Fruit fly (Drosophila melanogaster) whole organism, prepupa: Measurements from ENCODE around the gene Ravus.
A peak's percentile ranks its signal among the peaks of the same experiment; 100 is the strongest.

ENCODE experiments used
- CG11762 ChIP-seq: fragments of 200-800 bp; sonication (Bioruptor generic); optimal IDR thresholded peaks from 3 replicates; lab custom pipeline; 2016; ENCODE audit warnings: missing biosample characterization, missing genetic modification characterization; ENCODE audit not compliant: insufficient read depth
- CG15336 ChIP-seq: fragments of 200-800 bp; sonication (Bioruptor generic); IDR thresholded peaks from 2 replicates; pipeline ENCODE4 v1.3.6; 2022; ENCODE audit warnings: missing biosample characterization, missing genetic modification characterization
- CG16779 ChIP-seq: fragments of 200-800 bp; sonication (Bioruptor generic); optimal IDR thresholded peaks from 3 replicates; lab custom pipeline; 2017; ENCODE audit warnings: missing biosample characterization, mild to moderate bottlenecking, missing genetic modification characterization
- CG3032 ChIP-seq: fragments of 200-800 bp; optimal IDR thresholded peaks from 2 replicates; lab custom pipeline; 2019; ENCODE audit warnings: missing biosample characterization, mild to moderate bottlenecking, missing genetic modification characterization, moderate library complexity
- CG32006 ChIP-seq: fragments of 200-800 bp; sonication (Bioruptor generic); optimal IDR thresholded peaks from 3 replicates; lab custom pipeline; 2017; ENCODE audit warnings: missing biosample characterization, mild to moderate bottlenecking, missing genetic modification characterization
- CG3919 ChIP-seq: fragments of 200-800 bp; sonication (Bioruptor generic); optimal IDR thresholded peaks from 3 replicates; lab custom pipeline; 2016; ENCODE audit warnings: missing biosample characterization, missing genetic modification characterization
- CG6163 ChIP-seq: fragments of 200-800 bp; sonication (Bioruptor generic); IDR thresholded peaks from 3 replicates; pipeline ENCODE4 v1.3.6; 2022; ENCODE audit warnings: missing biosample characterization, missing genetic modification characterization
- CG6276 ChIP-seq: fragments of 200-800 bp; sonication (Bioruptor generic); optimal IDR thresholded peaks from 2 replicates; lab custom pipeline; 2017; ENCODE audit warnings: missing biosample characterization, mild to moderate bottlenecking, missing genetic modification characterization
- CG6808 ChIP-seq: fragments of 200-800 bp; sonication (Bioruptor generic); optimal IDR thresholded peaks from 3 replicates; lab custom pipeline; 2017; ENCODE audit warnings: missing biosample characterization, missing genetic modification characterization, mild to moderate bottlenecking, moderate library complexity, missing genetic modification reagents
- CG6854 ChIP-seq: fragments of 200-800 bp; sonication (Bioruptor generic); optimal IDR thresholded peaks from 2 replicates; lab custom pipeline; 2017; ENCODE audit warnings: missing biosample characterization, mild to moderate bottlenecking, missing genetic modification characterization
- CG8119 ChIP-seq: fragments of 200-800 bp; sonication (Bioruptor generic); IDR thresholded peaks from 3 replicates; pipeline ENCODE4 v1.3.6; 2022; ENCODE audit warnings: missing biosample characterization, missing genetic modification characterization
- CG8319 ChIP-seq: fragments of 200-800 bp; sonication (Bioruptor generic); optimal IDR thresholded peaks from 3 replicates; lab custom pipeline; 2016; ENCODE audit warnings: missing biosample characterization, missing genetic modification characterization
- CG8632 ChIP-seq: fragments of 200-800 bp; sonication (Bioruptor generic); optimal IDR thresholded peaks from 3 replicates; lab custom pipeline; 2016; ENCODE audit warnings: missing biosample characterization, missing genetic modification characterization
- Eip78C ChIP-seq: fragments of 200-800 bp; sonication (Bioruptor generic); peaks from one replicate; lab custom pipeline; 2016; ENCODE audit warnings: missing biosample characterization, missing genetic modification characterization
- Eip93F ChIP-seq: fragments of 200-800 bp; sonication (Bioruptor generic); optimal IDR thresholded peaks from 2 replicates; lab custom pipeline; 2016; ENCODE audit warnings: missing biosample characterization, mild to moderate bottlenecking, missing genetic modification characterization
- Ets21C ChIP-seq: fragments of 200-800 bp; sonication (Bioruptor generic); optimal IDR thresholded peaks from 3 replicates; lab custom pipeline; 2016; ENCODE audit warnings: missing biosample characterization, missing genetic modification characterization
- Gug ChIP-seq: fragments of 200-800 bp; sonication (Bioruptor generic); IDR thresholded peaks from 2 replicates; pipeline ENCODE4 v1.3.6; 2022; ENCODE audit warnings: missing biosample characterization, missing genetic modification characterization
- Hr38 ChIP-seq: sonication (Bioruptor generic); optimal IDR thresholded peaks from 2 replicates; lab custom pipeline; 2016; ENCODE audit warnings: missing biosample characterization, missing genetic modification characterization
- Sox102F ChIP-seq: fragments of 200-800 bp; sonication (Bioruptor generic); optimal IDR thresholded peaks from 2 replicates; lab custom pipeline; 2016; ENCODE audit warnings: missing biosample characterization, mild to moderate bottlenecking, missing genetic modification characterization
- acj6 ChIP-seq: fragments of 200-800 bp; sonication (Bioruptor generic); optimal IDR thresholded peaks from 3 replicates; lab custom pipeline; 2016; ENCODE audit warnings: missing biosample characterization, missing genetic modification characterization
- cyc ChIP-seq: fragments of 200-800 bp; sonication (Bioruptor generic); optimal IDR thresholded peaks from 3 replicates; lab custom pipeline; 2016; ENCODE audit warnings: missing biosample characterization, missing genetic modification characterization
- dac ChIP-seq: fragments of 200-800 bp; sonication (Bioruptor generic); optimal IDR thresholded peaks from 2 replicates; lab custom pipeline; 2017; ENCODE audit warnings: missing biosample characterization, mild to moderate bottlenecking, missing genetic modification characterization
- dsx ChIP-seq: fragments of 200-800 bp; optimal IDR thresholded peaks from 3 replicates; lab custom pipeline; 2019; ENCODE audit warnings: missing biosample characterization, mild to moderate bottlenecking, missing genetic modification characterization, moderate library complexity; ENCODE audit not compliant: poor library complexity, severe bottlenecking
- fd85E ChIP-seq: fragments of 200-800 bp; sonication (Bioruptor generic); optimal IDR thresholded peaks from 3 replicates; lab custom pipeline; 2016; ENCODE audit warnings: missing biosample characterization, missing genetic modification characterization
- fkh ChIP-seq: fragments of 200-800 bp; sonication (Bioruptor generic); optimal IDR thresholded peaks from 3 replicates; lab custom pipeline; 2017; ENCODE audit warnings: missing biosample characterization, mild to moderate bottlenecking, missing genetic modification characterization, moderate library complexity
- pdm3 ChIP-seq: fragments of 200-800 bp; sonication (Bioruptor generic); optimal IDR thresholded peaks from 3 replicates; lab custom pipeline; 2016; ENCODE audit warnings: missing biosample characterization, missing genetic modification characterization
- ss ChIP-seq, 2 experiments: fragments of 200-800 bp; sonication (Bioruptor generic); optimal IDR thresholded peaks; 2 replicates in 1 of 2; 3 replicates in 1 of 2; lab custom pipeline; 2017 to 2018; ENCODE audit warnings: mild to moderate bottlenecking in 2 of 2, missing biosample characterization in 2 of 2, missing genetic modification characterization in 2 of 2, moderate library complexity in 1 of 2
- topi ChIP-seq: fragments of 200-800 bp; sonication (Bioruptor generic); optimal IDR thresholded peaks from 3 replicates; lab custom pipeline; 2016; ENCODE audit warnings: missing biosample characterization, missing genetic modification characterization

The Ravus gene

dm6 chr3R:13260114-13260673, 3.7 kb downstream of the Ravus start, which contains the start of gene CG11686 (continued):
- TF ChIP-seq CG6854 (GFP tag; lab: Kevin White, UChicago) (no peak), pdm3 (GFP tag; lab: Kevin White, UChicago) (no peak), CG8319 (GFP tag; lab: Kevin White, UChicago) (no peak), CG15336 (GFP tag; lab: Robert Waterston, UW) (peak; percentile 56; the same call in 1 of the 2 replicates), Eip93F (GFP tag; lab: Kevin White, UChicago) (no peak), topi (GFP tag; lab: Kevin White, UChicago) (no peak), acj6 (GFP tag; lab: Kevin White, UChicago) (no peak), Ets21C (GFP tag; lab: Kevin White, UChicago) (no peak), dac (GFP tag; lab: Kevin White, UChicago) (no peak), CG8632 (GFP tag; lab: Kevin White, UChicago) (peak; percentile 6), dsx (GFP tag; lab: Kevin White, UChicago) (no peak)
- TF ChIP-seq, all 60 proteins: peak for 14

dm6 chr3R:13258696-13259567, 4.9 kb downstream of the Ravus start, which contains the start of gene Ace:
TSS of gene Ace (minus strand) at chr3R:13259517.
- no peak for TF ChIP-seq CG6854 (GFP tag; lab: Kevin White, UChicago)
- peak; percentile 72 for TF ChIP-seq Eip78C (GFP tag; lab: Kevin White, UChicago)
- peak; percentile 55 for TF ChIP-seq fkh (GFP tag; lab: Kevin White, UChicago)

dm6 chr3R:13257110-13257509, 6.8 kb downstream of the Ravus start:
- TF ChIP-seq CG15336 (GFP tag; lab: Robert Waterston, UW) (0 out of 2 replicates have a peak, but pooled peaks have one; percentile 8), CG8119 (GFP tag; lab: Robert Waterston, UW) (no peak), fkh (GFP tag; lab: Kevin White, UChicago) (no peak)

dm6 chr3R:13241726-13242125, 22.1 kb downstream of the Ravus start:
- TF ChIP-seq CG3919 = no peak
- TF ChIP-seq fd85E (GFP tag; lab: Kevin White, UChicago) = no peak
- TF ChIP-seq Eip93F (GFP tag; lab: Kevin White, UChicago) = no peak
- TF ChIP-seq CG3032 (tag; lab: Kevin White, UChicago) = no peak
- TF ChIP-seq fkh (GFP tag; lab: Kevin White, UChicago) = no peak

- TF ChIP-seq Eip93F (GFP tag; lab: Kevin White, UChicago) (no peak), CG6808 (no peak), CG11762 (GFP tag; lab: Kevin White, UChicago) (no peak), Sox102F (GFP tag; lab: Kevin White, UChicago) (no peak), CG32006 (no peak), Gug (no peak), Ets21C (GFP tag; lab: Kevin White, UChicago) (no peak), CG3919 (no peak), CG8119 (GFP tag; lab: Robert Waterston, UW) (no peak), Hr38 (GFP tag; lab: Kevin White, UChicago) (no peak)
Measured at dm6 chr3R:13231184-13231583, 32.7 kb downstream of the Ravus start.

dm6 chr3R:13221820-13222219, 42.0 kb downstream of the Ravus start:
- TF ChIP-seq cyc (GFP tag; lab: Kevin White, UChicago) (no peak), CG32006 (peak; percentile 33), CG6276 (GFP tag; lab: Kevin White, UChicago) (no peak), ss (GFP tag; optimal IDR thresholded peaks at IDR 0.05; lab: Kevin White, UChicago) (no peak), dac (GFP tag; lab: Kevin White, UChicago) (no peak), CG6163 (0 out of 3 replicates have a peak, but pooled peaks have one; percentile 15), Hr38 (GFP tag; lab: Kevin White, UChicago) (no peak), CG16779 (no peak), dsx (GFP tag; lab: Kevin White, UChicago) (no peak), Eip93F (GFP tag; lab: Kevin White, UChicago) (no peak), Eip78C (GFP tag; lab: Kevin White, UChicago) (peak; percentile 12), CG8632 (GFP tag; lab: Kevin White, UChicago) (no peak)
